Worm (Caenorhabditis elegans) whole organism, dauer: ENCODE results near the gene ttr-26.

Source experiments
- unc-62 ChIP-seq: sonication (generic microtip); optimal IDR thresholded peaks from 2 replicates; lab custom pipeline; 2017; ENCODE audit warnings: missing biosample characterization, missing genetic modification reagents, missing genetic modification characterization

Gene ttr-26

ce11 chrV:18560188-18560587 lies at the start of gene ttr-26:
ttr-26 (minus strand) TSS chrV:18560288.
- TF ChIP-seq unc-62: no peak

- no peak for TF ChIP-seq unc-62
Measured at ce11 chrV:18605510-18605909, 45.4 kb upstream of the ttr-26 start.

- no peak for TF ChIP-seq unc-62
Measured at ce11 chrV:18597779-18598178, 37.7 kb upstream of the ttr-26 start.

ce11 chrV:18596240-18596639 lies 36.2 kb upstream of the ttr-26 start:
- no peak for TF ChIP-seq unc-62

ce11 chrV:18592448-18592847 lies 32.4 kb upstream of the ttr-26 start, which contains the start of gene grdn-1:
grdn-1 (plus strand) TSS chrV:18592748.
- no peak for TF ChIP-seq unc-62

ce11 chrV:18589585-18589984 lies 29.5 kb upstream of the ttr-26 start:
- TF ChIP-seq unc-62: no peak

ce11 chrV:18587936-18588335 lies 27.8 kb upstream of the ttr-26 start:
- TF ChIP-seq unc-62: no peak

- TF ChIP-seq unc-62: no peak
Measured at ce11 chrV:18586954-18587353, 26.9 kb upstream of the ttr-26 start.

- no peak for TF ChIP-seq unc-62
Measured at ce11 chrV:18585102-18585501, 25.0 kb upstream of the ttr-26 start.

- no peak for TF ChIP-seq unc-62
Measured at ce11 chrV:18582358-18582757, 22.3 kb upstream of the ttr-26 start, which contains the start of gene txt-14. txt-14 (plus strand) TSS chrV:18582658.

- TF ChIP-seq unc-62: no peak
Measured at ce11 chrV:18581393-18582113, 21.5 kb upstream of the ttr-26 start.

ce11 chrV:18579684-18580083 lies 19.6 kb upstream of the ttr-26 start, which contains the start of gene Y51A2D.13:
Y51A2D.13 (minus strand) TSS chrV:18579784.
- TF ChIP-seq unc-62: no peak

ce11 chrV:18578306-18578705 lies 18.2 kb upstream of the ttr-26 start:
- TF ChIP-seq unc-62: no peak

- no peak for TF ChIP-seq unc-62
Measured at ce11 chrV:18577458-18578078, 17.5 kb upstream of the ttr-26 start.

- no peak for TF ChIP-seq unc-62
Measured at ce11 chrV:18576128-18576527, 16.0 kb upstream of the ttr-26 start.

ce11 chrV:18575084-18575483 lies 15.0 kb upstream of the ttr-26 start:
- TF ChIP-seq unc-62: no peak

ce11 chrV:18573199-18573598 lies 13.1 kb upstream of the ttr-26 start:
- no peak for TF ChIP-seq unc-62

ce11 chrV:18571533-18571932 lies 11.4 kb upstream of the ttr-26 start, which contains the start of gene Y51A2D.21:
Y51A2D.21 (plus strand) TSS chrV:18571833.
- no peak for TF ChIP-seq unc-62
